Fruit fly (Drosophila melanogaster) whole organism, wandering third instar larva: ENCODE measurements around the gene Ufd4.

ENCODE experiments used
- Abd-B ChIP-seq: fragments of >200 bp; optimal IDR thresholded peaks from 2 replicates; lab custom pipeline; 2017; ENCODE audit warnings: missing biosample characterization, missing genetic modification characterization
- CG32264 ChIP-seq: fragments of 200-800 bp; sonication (Bioruptor generic); optimal IDR thresholded peaks from 2 replicates; lab custom pipeline; 2016; ENCODE audit warnings: missing biosample characterization, missing genetic modification characterization
- CG9705 ChIP-seq: fragments of 200-800 bp; sonication (Bioruptor generic); optimal IDR thresholded peaks from 2 replicates; lab custom pipeline; 2018; ENCODE audit warnings: missing biosample characterization, mild to moderate bottlenecking, missing genetic modification characterization
- CrebA ChIP-seq: fragments of 200-800 bp; sonication (Bioruptor generic); optimal IDR thresholded peaks from 2 replicates; lab custom pipeline; 2016; ENCODE audit warnings: missing biosample characterization, mild to moderate bottlenecking, missing genetic modification characterization, borderline replicate concordance
- Dfd ChIP-seq: fragments of >200 bp; optimal IDR thresholded peaks from 2 replicates; lab custom pipeline; 2017; ENCODE audit warnings: missing biosample characterization, missing genetic modification characterization
- Dif ChIP-seq: fragments of 200-275, 200-300 bp; sonication (Bioruptor generic); optimal IDR thresholded peaks from 2 replicates; lab custom pipeline; 2018; ENCODE audit warnings: missing biosample characterization, missing genetic modification characterization; ENCODE audit not compliant: partially characterized antibody
- GATAd ChIP-seq: sonication (Bioruptor generic); optimal IDR thresholded peaks from 2 replicates; lab custom pipeline; 2016; ENCODE audit warnings: missing biosample characterization, missing genetic modification characterization
- HLH106 ChIP-seq: fragments of 200-800 bp; optimal IDR thresholded peaks from 3 replicates; lab custom pipeline; 2019; ENCODE audit warnings: missing biosample characterization, mild to moderate bottlenecking, missing genetic modification characterization, moderate library complexity
- Hnf4 ChIP-seq: fragments of 200-800 bp; sonication (Bioruptor generic); optimal IDR thresholded peaks from 2 replicates; lab custom pipeline; 2016; ENCODE audit warnings: missing biosample characterization, mild to moderate bottlenecking, missing genetic modification characterization
- Hr78 ChIP-seq: fragments of >200 bp; optimal IDR thresholded peaks from 2 replicates; lab custom pipeline; 2017; ENCODE audit warnings: missing biosample characterization, missing genetic modification characterization
- Hr83 ChIP-seq: fragments of 200-300 bp; sonication (Bioruptor generic); optimal IDR thresholded peaks from 2 replicates; lab custom pipeline; 2016; ENCODE audit warnings: missing biosample characterization, mild to moderate bottlenecking, missing genetic modification characterization, moderate library complexity; ENCODE audit not compliant: poor library complexity, severe bottlenecking
- Jra ChIP-seq: sonication (Bioruptor generic); optimal IDR thresholded peaks from 2 replicates; lab custom pipeline; 2016; ENCODE audit warnings: missing biosample characterization, missing genetic modification characterization
- Mio ChIP-seq: sonication (Bioruptor generic); optimal IDR thresholded peaks from 2 replicates; lab custom pipeline; 2016; ENCODE audit warnings: missing biosample characterization, missing genetic modification characterization
- Myc ChIP-seq: fragments of >200 bp; optimal IDR thresholded peaks from 2 replicates; lab custom pipeline; 2017
- N ChIP-seq: fragments of >200 bp; optimal IDR thresholded peaks from 2 replicates; lab custom pipeline; 2018; ENCODE audit warnings: missing biosample characterization, missing external identifiers, missing genetic modification characterization
- OdsH ChIP-seq: fragments of 200-800 bp; sonication (Bioruptor generic); optimal IDR thresholded peaks from 2 replicates; lab custom pipeline; 2016; ENCODE audit warnings: missing biosample characterization, mild to moderate bottlenecking, missing genetic modification characterization
- Rel ChIP-seq, 2 experiments: fragments of 200-800 bp; sonication (Bioruptor generic) in 1 of 2; optimal IDR thresholded peaks; 2 replicates in 1 of 2; 3 replicates in 1 of 2; lab custom pipeline; 2016 to 2019; ENCODE audit warnings: mild to moderate bottlenecking in 2 of 2, missing biosample characterization in 2 of 2, missing genetic modification characterization in 2 of 2, moderate library complexity in 1 of 2
- Sp1 ChIP-seq: fragments of 200-800 bp; sonication (Bioruptor generic); optimal IDR thresholded peaks from 3 replicates; lab custom pipeline; 2019; ENCODE audit warnings: missing biosample characterization, mild to moderate bottlenecking, missing genetic modification characterization, moderate library complexity
- Vsx2 ChIP-seq: fragments of 200-300, 225-300 bp; sonication (Bioruptor generic); optimal IDR thresholded peaks from 2 replicates; lab custom pipeline; 2018; ENCODE audit warnings: missing biosample characterization, missing genetic modification characterization; ENCODE audit not compliant: partially characterized antibody
- br ChIP-seq: fragments of 200-800 bp; sonication (Bioruptor generic); optimal IDR thresholded peaks from 2 replicates; lab custom pipeline; 2016; ENCODE audit warnings: missing biosample characterization, missing genetic modification characterization
- brk ChIP-seq: fragments of 200-800 bp; sonication (Bioruptor generic); optimal IDR thresholded peaks from 2 replicates; lab custom pipeline; 2016; ENCODE audit warnings: missing biosample characterization, mild to moderate bottlenecking, missing genetic modification characterization
- dl ChIP-seq, 2 experiments: fragments of 175-275, 200-275 bp in 1 of 2; fragments of 200-275 bp in 1 of 2; sonication (Bioruptor generic); optimal IDR thresholded peaks; lab custom pipeline; 2018; ENCODE audit warnings: mild to moderate bottlenecking in 2 of 2, missing biosample characterization in 2 of 2, missing genetic modification characterization in 2 of 2, moderate library complexity in 2 of 2; ENCODE audit not compliant: partially characterized antibody in 2 of 2, insufficient read depth in 1 of 2
- dmrt93B ChIP-seq: fragments of 200-800 bp; sonication (Bioruptor generic); optimal IDR thresholded peaks from 2 replicates; lab custom pipeline; 2018; ENCODE audit warnings: missing biosample characterization, mild to moderate bottlenecking, missing genetic modification characterization
- dsf ChIP-seq: sonication (Bioruptor generic); optimal IDR thresholded peaks from 2 replicates; lab custom pipeline; 2016; ENCODE audit warnings: missing biosample characterization, missing genetic modification characterization, borderline replicate concordance
- ey ChIP-seq: fragments of 200-800 bp; sonication (Bioruptor generic); optimal IDR thresholded peaks from 2 replicates; lab custom pipeline; 2016; ENCODE audit warnings: missing biosample characterization, missing genetic modification characterization
- foxo ChIP-seq, 2 experiments: fragments of 200-800 bp; sonication (Bioruptor generic); optimal IDR thresholded peaks; 2 replicates in 1 of 2; 3 replicates in 1 of 2; lab custom pipeline; 2016 to 2017; ENCODE audit warnings: missing biosample characterization in 2 of 2, missing genetic modification characterization in 2 of 2
- fru ChIP-seq: fragments of 200-800 bp; sonication (Bioruptor generic); optimal IDR thresholded peaks from 3 replicates; lab custom pipeline; 2016; ENCODE audit warnings: missing biosample characterization, mild to moderate bottlenecking, missing genetic modification characterization
- h ChIP-seq: fragments of 200-800 bp; sonication (Bioruptor generic); optimal IDR thresholded peaks from 3 replicates; lab custom pipeline; 2016; ENCODE audit warnings: missing biosample characterization, mild to moderate bottlenecking, missing genetic modification characterization
- jim ChIP-seq: fragments of 175-275, 200-325 bp; sonication (Bioruptor generic); optimal IDR thresholded peaks from 2 replicates; lab custom pipeline; 2016; ENCODE audit warnings: missing biosample characterization, mild to moderate bottlenecking, missing genetic modification characterization
- lola ChIP-seq: fragments of >200 bp; optimal IDR thresholded peaks from 2 replicates; lab custom pipeline; 2017; ENCODE audit warnings: missing biosample characterization, missing genetic modification characterization
- pan ChIP-seq: fragments of >200 bp; optimal IDR thresholded peaks from 2 replicates; lab custom pipeline; 2017
- psq ChIP-seq: fragments of 200-800 bp; sonication (Bioruptor generic); optimal IDR thresholded peaks from 3 replicates; lab custom pipeline; 2017; ENCODE audit warnings: missing biosample characterization, mild to moderate bottlenecking, missing genetic modification characterization, moderate library complexity
- rgr ChIP-seq: fragments of 200-800 bp; sonication (Bioruptor generic); optimal IDR thresholded peaks from 3 replicates; lab custom pipeline; 2016; ENCODE audit warnings: missing biosample characterization, mild to moderate bottlenecking, missing genetic modification characterization
- sage ChIP-seq: fragments of 200-800 bp; sonication (Bioruptor generic); optimal IDR thresholded peaks from 2 replicates; lab custom pipeline; 2016; ENCODE audit warnings: missing biosample characterization, mild to moderate bottlenecking, missing genetic modification characterization
- sv ChIP-seq: fragments of 200-800 bp; sonication (Bioruptor generic); optimal IDR thresholded peaks from 3 replicates; lab custom pipeline; 2016; ENCODE audit warnings: missing biosample characterization, missing genetic modification characterization
- tai ChIP-seq: sonication (Bioruptor generic); optimal IDR thresholded peaks from 2 replicates; lab custom pipeline; 2016; ENCODE audit warnings: missing biosample characterization, missing genetic modification characterization
- usp ChIP-seq: fragments of >200 bp; optimal IDR thresholded peaks from 2 replicates; lab custom pipeline; 2017; ENCODE audit warnings: missing biosample characterization, missing genetic modification characterization
- woc ChIP-seq: sonication (Bioruptor generic); optimal IDR thresholded peaks from 2 replicates; lab custom pipeline; 2016; ENCODE audit warnings: missing biosample characterization, mild to moderate bottlenecking, missing genetic modification characterization

The Ufd4 gene

dm6 chr2L:10306518-10307260, 14.5 kb upstream of the Ufd4 start, which contains the start of the genes CG5390 and CG4968:
TSS of gene CG5390 (minus strand) at chr2L:10306594.
TSS of gene CG4968 (plus strand) at chr2L:10306922.
- TF ChIP-seq psq (GFP tag; lab: Kevin White, UChicago): peak; percentile 71
- peak; percentile 66 for TF ChIP-seq tai (GFP tag; lab: Kevin White, UChicago)
- TF ChIP-seq Vsx2 (GFP tag; lab: Kevin White, UChicago): no peak
- peak; percentile 52 for TF ChIP-seq sv (GFP tag; lab: Kevin White, UChicago)
- no peak for TF ChIP-seq CrebA (GFP tag; lab: Kevin White, UChicago)
- peak; percentile 79 for TF ChIP-seq Hnf4 (GFP tag; lab: Kevin White, UChicago)
- TF ChIP-seq dl (GFP tag; optimal IDR thresholded peaks at IDR 0.05; lab: Kevin White, UChicago; ENCODE audit: insufficient read depth in 1 of 2, partially characterized antibody in 2 of 2): no peak
- peak; percentile 88 for TF ChIP-seq sage (GFP tag; lab: Kevin White, UChicago)
- TF ChIP-seq br (GFP tag; lab: Kevin White, UChicago): no peak
- TF ChIP-seq Hr83 (GFP tag; lab: Kevin White, UChicago): no peak
- TF ChIP-seq N: no peak
- peak; percentile 84 for TF ChIP-seq Rel (GFP tag; optimal IDR thresholded peaks at IDR 0.05; lab: Kevin White, UChicago)
- TF ChIP-seq Rel (tag; optimal IDR thresholded peaks at IDR 0.05; lab: Kevin White, UChicago): peak; percentile 69
- no peak for TF ChIP-seq CG32264 (GFP tag; lab: Kevin White, UChicago)
- TF ChIP-seq Dfd: no peak
- no peak for TF ChIP-seq GATAd (GFP tag; lab: Kevin White, UChicago)
- TF ChIP-seq CG9705: peak; percentile 72
- peak; percentile 81 for TF ChIP-seq OdsH (GFP tag; lab: Kevin White, UChicago)
- no peak for TF ChIP-seq pan (lab: Kevin White, UChicago)
- TF ChIP-seq dmrt93B: no peak
- no peak for TF ChIP-seq lola (GFP tag; lab: Kevin White, UChicago)
- no peak for TF ChIP-seq jim (GFP tag; lab: Kevin White, UChicago)
- no peak for TF ChIP-seq fru (GFP tag; lab: Kevin White, UChicago)
- peak; percentile 69 for TF ChIP-seq ey
- TF ChIP-seq dsf (GFP tag; lab: Kevin White, UChicago): peak; percentile 46
- TF ChIP-seq Dif: peak; percentile 3
- TF ChIP-seq woc: peak; percentile 67
- TF ChIP-seq Jra: peak; percentile 56
- no peak for TF ChIP-seq Myc (lab: Kevin White, UChicago)
- no peak for TF ChIP-seq Hr78 (GFP tag; lab: Kevin White, UChicago)
- TF ChIP-seq foxo (GFP tag; optimal IDR thresholded peaks at IDR 0.05; lab: Kevin White, UChicago): peak in 1 of 2 experiments; percentile 84
- TF ChIP-seq usp (GFP tag; lab: Kevin White, UChicago): no peak
- TF ChIP-seq HLH106: peak; percentile 82
- no peak for TF ChIP-seq Mio (GFP tag; lab: Kevin White, UChicago)
- TF ChIP-seq Sp1 (GFP tag; lab: Kevin White, UChicago): peak; percentile 85
- peak; percentile 80 for TF ChIP-seq rgr
- peak; percentile 90 for TF ChIP-seq brk
- no peak for TF ChIP-seq Abd-B (GFP tag; lab: Kevin White, UChicago)
- TF ChIP-seq h (GFP tag; lab: Kevin White, UChicago): peak; percentile 74
- TF ChIP-seq, all 38 proteins: peak for 19

- TF ChIP-seq Rel (GFP tag; optimal IDR thresholded peaks at IDR 0.05; lab: Kevin White, UChicago) (no peak), Rel (tag; optimal IDR thresholded peaks at IDR 0.05; lab: Kevin White, UChicago) (peak; percentile 92), Mio (GFP tag; lab: Kevin White, UChicago) (no peak)
Measured at dm6 chr2L:10305538-10306147, 13.5 kb upstream of the Ufd4 start.
